Fruit fly (Drosophila melanogaster): ENCODE measurements around the gene CG11158.

DNA sequence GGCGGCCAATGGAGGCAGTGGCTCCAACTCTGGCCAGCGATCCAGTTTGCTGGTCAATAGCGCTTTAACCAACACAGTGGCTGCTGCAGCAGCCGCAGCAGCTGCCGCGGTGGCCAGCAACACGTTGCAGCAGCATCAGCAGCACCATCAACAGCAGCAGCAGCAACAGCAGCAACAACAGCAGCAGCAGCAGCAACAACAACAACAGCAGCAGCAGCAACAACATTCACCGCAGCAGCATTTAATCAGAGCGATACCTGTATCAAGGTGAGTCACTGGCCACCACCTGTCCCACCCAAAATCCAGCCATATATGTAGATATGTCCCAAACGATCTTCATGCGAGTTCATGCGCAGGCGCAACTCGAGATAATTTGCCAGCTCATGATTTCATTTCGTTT, 33.0 kb upstream of the CG11158 start:
- TF ChIP-seq Rel (GFP tag; optimal IDR thresholded peaks at IDR 0.05) (no peak), Rel (tag; optimal IDR thresholded peaks at IDR 0.05) (no peak), Myc (optimal IDR thresholded peaks at IDR 0.05) (no peak), Sp1 (GFP tag; optimal IDR thresholded peaks at IDR 0.05) (no peak)

Data from whole organism, wandering third instar larva.